Worm (Caenorhabditis elegans) whole organism, L2 larva: ENCODE data around the gene dhs-5.

Experiments used
- ZK546.5 ChIP-seq: sonication (generic microtip); optimal IDR thresholded peaks from 2 replicates; lab custom pipeline; 2017; ENCODE audit warnings: missing biosample characterization, missing genetic modification characterization
- aly-2 ChIP-seq: fragments of 150-350 bp; optimal IDR thresholded peaks from 2 replicates; lab custom pipeline; 2014; ENCODE audit warnings: missing biosample characterization, missing genetic modification characterization
- ama-1 ChIP-seq: fragments of 150-350 bp; optimal IDR thresholded peaks from 2 replicates; lab custom pipeline; 2018; ENCODE audit warnings: inconsistent platforms
- egl-27 ChIP-seq: sonication (generic microtip); optimal IDR thresholded peaks from 3 replicates; lab custom pipeline; 2017; ENCODE audit warnings: missing biosample characterization, missing genetic modification reagents, missing genetic modification characterization
- fos-1 ChIP-seq: fragments of 150-350 bp; optimal IDR thresholded peaks from 2 replicates; lab custom pipeline; 2014; ENCODE audit warnings: missing biosample characterization, missing genetic modification characterization
- gmeb-1 ChIP-seq: fragments of 150-350 bp; optimal IDR thresholded peaks from 2 replicates; lab custom pipeline; 2014; ENCODE audit warnings: missing biosample characterization, missing genetic modification characterization
- mbf-1 ChIP-seq: sonication (generic microtip); optimal IDR thresholded peaks from 2 replicates; lab custom pipeline; 2017; ENCODE audit warnings: missing biosample characterization, missing genetic modification characterization
- nhr-129 ChIP-seq: fragments of 150-350 bp; optimal IDR thresholded peaks from 2 replicates; lab custom pipeline; 2014; ENCODE audit warnings: missing biosample characterization, missing genetic modification characterization
- skn-1 ChIP-seq: sonication (generic microtip); optimal IDR thresholded peaks from 2 replicates; lab custom pipeline; 2017; ENCODE audit warnings: missing biosample characterization, missing genetic modification characterization
- snpc-4 ChIP-seq: fragments of 150-350 bp; optimal IDR thresholded peaks from 2 replicates; lab custom pipeline; 2014; ENCODE audit warnings: missing biosample characterization, missing genetic modification characterization
- unc-62 ChIP-seq: fragments of 150-350 bp; optimal IDR thresholded peaks from 2 replicates; lab custom pipeline; 2014; ENCODE audit warnings: missing biosample characterization, missing genetic modification reagents, missing genetic modification characterization
- ztf-4 ChIP-seq: fragments of 150-350 bp; optimal IDR thresholded peaks from 2 replicates; lab custom pipeline; 2014; ENCODE audit warnings: missing biosample characterization, missing genetic modification characterization

DNA sequence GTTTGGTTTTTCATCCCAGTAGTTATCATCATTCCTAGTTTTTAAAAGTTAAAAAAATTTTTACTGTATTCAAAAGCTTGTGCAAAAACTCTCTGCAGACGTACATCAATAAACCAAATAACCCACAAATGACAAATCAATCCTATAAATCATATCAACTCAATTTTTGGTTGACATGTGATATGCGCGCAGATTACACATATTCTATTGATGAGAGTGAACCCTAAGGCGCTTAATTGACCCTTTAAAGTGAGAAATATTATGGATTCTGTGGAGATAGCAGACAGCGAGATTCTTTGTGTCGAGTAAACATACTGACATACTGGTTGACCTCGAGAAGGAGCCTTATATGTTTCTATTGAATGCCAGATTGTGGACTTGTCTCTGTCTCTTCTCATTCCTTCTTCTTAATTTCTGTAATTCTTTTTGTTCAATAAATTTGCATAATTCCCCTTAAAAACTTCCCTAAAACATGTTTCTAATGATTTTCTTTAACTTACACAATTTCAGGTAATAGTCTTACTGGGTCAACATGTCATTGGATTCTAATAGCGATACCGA is 37.4 kb upstream of the dhs-5 start, which contains the start of gene EEED8.2:
- TF ChIP-seq egl-27 (tag; lab: Kevin White, UChicago) (no peak), skn-1 (tag; lab: Kevin White, UChicago) (no peak), ztf-4 (tag; lab: Kevin White, UChicago) (no peak), ZK546.5 (no peak), fos-1 (tag; lab: Kevin White, UChicago) (no peak), snpc-4 (tag; lab: Kevin White, UChicago) (no peak), gmeb-1 (tag; lab: Kevin White, UChicago) (no peak), ama-1 (no peak), mbf-1 (no peak), aly-2 (tag; lab: Kevin White, UChicago) (no peak), nhr-129 (tag; lab: Kevin White, UChicago) (no peak), unc-62 (no peak)
